Worm (Caenorhabditis elegans) whole organism, midembryonic: ENCODE measurements around the gene ZK686.1.

Experiments
- T22C8.4 ChIP-seq: fragments of 200-800 bp; sonication (Bioruptor generic); IDR thresholded peaks from 2 replicates; pipeline ENCODE4 v1.3.6; 2022; ENCODE audit warnings: missing genetic modification characterization, missing compliant biosample characterization
- cog-1 ChIP-seq: sonication (generic microtip); optimal IDR thresholded peaks from 2 replicates; lab custom pipeline; 2016; ENCODE audit warnings: missing genetic modification characterization, missing compliant biosample characterization
- flt-1 ChIP-seq: fragments of 200-800 bp; sonication (Bioruptor generic); IDR thresholded peaks from 2 replicates; pipeline ENCODE4 v1.3.6; 2022; ENCODE audit warnings: missing genetic modification characterization, missing compliant biosample characterization
- klf-2 ChIP-seq: fragments of 200-800 bp; sonication (Bioruptor generic); conservative IDR thresholded peaks from 2 replicates; pipeline ENCODE4 v1.3.6; 2022; ENCODE audit warnings: missing genetic modification reagents, missing genetic modification characterization, missing compliant biosample characterization
- med-1 ChIP-seq: sonication (generic microtip); optimal IDR thresholded peaks from 2 replicates; lab custom pipeline; 2017; ENCODE audit warnings: missing genetic modification characterization, mild to moderate bottlenecking, missing compliant biosample characterization, antibody characterized with exemption, missing genetic modification reagents; ENCODE audit not compliant: insufficient read depth
- ref-1 ChIP-seq: fragments of 200-800 bp; sonication (Bioruptor generic); conservative IDR thresholded peaks from 2 replicates; pipeline ENCODE4 v1.3.6; 2022; ENCODE audit warnings: missing genetic modification reagents, missing genetic modification characterization, missing compliant biosample characterization
- tab-1 ChIP-seq: fragments of 200-800 bp; sonication (Bioruptor generic); IDR thresholded peaks from 2 replicates; pipeline ENCODE4 v1.3.6; 2022; ENCODE audit warnings: missing genetic modification characterization, missing compliant biosample characterization
- ztf-23 ChIP-seq: fragments of 200-800 bp; sonication (Bioruptor generic); IDR thresholded peaks from 2 replicates; pipeline ENCODE4 v1.3.6; 2022; ENCODE audit warnings: missing genetic modification reagents, missing genetic modification characterization, missing compliant biosample characterization
- ztf-29 ChIP-seq: fragments of 200-800 bp; sonication (Bioruptor generic); IDR thresholded peaks from 2 replicates; pipeline ENCODE4 v1.3.6; 2022; ENCODE audit warnings: missing genetic modification reagents, missing genetic modification characterization, missing compliant biosample characterization

The ZK686.1 gene

ce11 chrIII:7731085-7731484 lies 41.8 kb upstream of the ZK686.1 start:
- TF ChIP-seq klf-2 (GFP tag; lab: Robert Waterston, UW) = no peak
- no peak for TF ChIP-seq ztf-23 (GFP tag; lab: Robert Waterston, UW)
- TF ChIP-seq T22C8.4 (GFP tag; lab: Robert Waterston, UW) = no peak
- no peak for TF ChIP-seq tab-1 (GFP tag; lab: Robert Waterston, UW)
- TF ChIP-seq ztf-29 (GFP tag; lab: Robert Waterston, UW) = no peak
- TF ChIP-seq med-1 (GFP tag; lab: Kevin White, UChicago) = no peak
- no peak for TF ChIP-seq cog-1
- no peak for TF ChIP-seq flt-1 (GFP tag; lab: Robert Waterston, UW)
- no peak for TF ChIP-seq ref-1 (GFP tag; lab: Robert Waterston, UW)

ce11 chrIII:7733563-7733962 lies 39.4 kb upstream of the ZK686.1 start:
- 0 out of 2 replicates have a peak, but pooled peaks have one; percentile 46 for TF ChIP-seq ztf-23 (GFP tag; lab: Robert Waterston, UW)
- TF ChIP-seq flt-1 (GFP tag; lab: Robert Waterston, UW) = peak; percentile 25; the same call in 1 of the 2 replicates
- TF ChIP-seq tab-1 (GFP tag; lab: Robert Waterston, UW) = no peak
- TF ChIP-seq med-1 (GFP tag; lab: Kevin White, UChicago) = no peak

- TF ChIP-seq T22C8.4 (GFP tag; lab: Robert Waterston, UW) = no peak
- no peak for TF ChIP-seq klf-2 (GFP tag; lab: Robert Waterston, UW)
- peak; percentile 23 for TF ChIP-seq cog-1
These were observed 38.8 kb upstream of the ZK686.1 start for ce11 chrIII:7734105-7734504.

- no peak for TF ChIP-seq T22C8.4 (GFP tag; lab: Robert Waterston, UW)
- TF ChIP-seq flt-1 (GFP tag; lab: Robert Waterston, UW) = no peak
- no peak for TF ChIP-seq med-1 (GFP tag; lab: Kevin White, UChicago)
- TF ChIP-seq ztf-29 (GFP tag; lab: Robert Waterston, UW) = no peak
- TF ChIP-seq ztf-23 (GFP tag; lab: Robert Waterston, UW) = no peak
- no peak for TF ChIP-seq klf-2 (GFP tag; lab: Robert Waterston, UW)
- TF ChIP-seq cog-1 = no peak
- no peak for TF ChIP-seq ref-1 (GFP tag; lab: Robert Waterston, UW)
- no peak for TF ChIP-seq tab-1 (GFP tag; lab: Robert Waterston, UW)
These were observed 36.9 kb upstream of the ZK686.1 start for ce11 chrIII:7736003-7736402.

- TF ChIP-seq klf-2 (GFP tag; lab: Robert Waterston, UW) (no peak), flt-1 (GFP tag; lab: Robert Waterston, UW) (no peak), cog-1 (no peak), med-1 (GFP tag; lab: Kevin White, UChicago) (no peak), ztf-29 (GFP tag; lab: Robert Waterston, UW) (no peak), ztf-23 (GFP tag; lab: Robert Waterston, UW) (no peak)
These were observed 36.1 kb upstream of the ZK686.1 start for ce11 chrIII:7736806-7737205.

- TF ChIP-seq ztf-29 (GFP tag; lab: Robert Waterston, UW) = no peak
- TF ChIP-seq flt-1 (GFP tag; lab: Robert Waterston, UW) = no peak
- no peak for TF ChIP-seq ref-1 (GFP tag; lab: Robert Waterston, UW)
- TF ChIP-seq med-1 (GFP tag; lab: Kevin White, UChicago) = no peak
- TF ChIP-seq cog-1 = no peak
- TF ChIP-seq klf-2 (GFP tag; lab: Robert Waterston, UW) = no peak
- no peak for TF ChIP-seq ztf-23 (GFP tag; lab: Robert Waterston, UW)
- TF ChIP-seq T22C8.4 (GFP tag; lab: Robert Waterston, UW) = no peak
- TF ChIP-seq tab-1 (GFP tag; lab: Robert Waterston, UW) = no peak
These were observed 35.2 kb upstream of the ZK686.1 start for ce11 chrIII:7737646-7738258.

ce11 chrIII:7743183-7743582 lies 29.8 kb upstream of the ZK686.1 start:
- TF ChIP-seq T22C8.4 (GFP tag; lab: Robert Waterston, UW) (no peak), ztf-23 (GFP tag; lab: Robert Waterston, UW) (no peak), tab-1 (GFP tag; lab: Robert Waterston, UW) (no peak), flt-1 (GFP tag; lab: Robert Waterston, UW) (no peak), klf-2 (GFP tag; lab: Robert Waterston, UW) (no peak), med-1 (GFP tag; lab: Kevin White, UChicago) (no peak), cog-1 (no peak), ztf-29 (GFP tag; lab: Robert Waterston, UW) (no peak), ref-1 (GFP tag; lab: Robert Waterston, UW) (no peak)

- TF ChIP-seq cog-1 = no peak
- no peak for TF ChIP-seq flt-1 (GFP tag; lab: Robert Waterston, UW)
- TF ChIP-seq ztf-23 (GFP tag; lab: Robert Waterston, UW) = no peak
- no peak for TF ChIP-seq klf-2 (GFP tag; lab: Robert Waterston, UW)
- no peak for TF ChIP-seq T22C8.4 (GFP tag; lab: Robert Waterston, UW)
- TF ChIP-seq ref-1 (GFP tag; lab: Robert Waterston, UW) = no peak
- TF ChIP-seq med-1 (GFP tag; lab: Kevin White, UChicago) = no peak
- TF ChIP-seq ztf-29 (GFP tag; lab: Robert Waterston, UW) = no peak
- no peak for TF ChIP-seq tab-1 (GFP tag; lab: Robert Waterston, UW)
These were observed 18.6 kb upstream of the ZK686.1 start, which contains the start of gene cdh-3 for ce11 chrIII:7754348-7754747. cdh-3 (minus strand) TSS chrIII:7754448.

ce11 chrIII:7758562-7758961 lies 14.4 kb upstream of the ZK686.1 start, which contains the start of gene pcp-1:
pcp-1 (plus strand) TSS chrIII:7758903.
- no peak for TF ChIP-seq tab-1 (GFP tag; lab: Robert Waterston, UW)
- TF ChIP-seq cog-1 = no peak
- TF ChIP-seq T22C8.4 (GFP tag; lab: Robert Waterston, UW) = no peak
- no peak for TF ChIP-seq ztf-23 (GFP tag; lab: Robert Waterston, UW)
- TF ChIP-seq klf-2 (GFP tag; lab: Robert Waterston, UW) = no peak
- no peak for TF ChIP-seq ztf-29 (GFP tag; lab: Robert Waterston, UW)
- no peak for TF ChIP-seq flt-1 (GFP tag; lab: Robert Waterston, UW)
- no peak for TF ChIP-seq med-1 (GFP tag; lab: Kevin White, UChicago)
- no peak for TF ChIP-seq ref-1 (GFP tag; lab: Robert Waterston, UW)
